Fruit fly (Drosophila melanogaster) whole organism, embryonic: Measurements from ENCODE around the gene Pld3.

ENCODE experiments used
- Aef1 ChIP-seq: fragments of 200-800 bp; sonication (Bioruptor generic); IDR thresholded peaks from 3 replicates; pipeline ENCODE4 v1.3.6; 2022; ENCODE audit warnings: missing biosample characterization, missing genetic modification characterization
- B-H1 ChIP-seq: fragments of 200-800 bp; sonication (Bioruptor generic); IDR thresholded peaks from 3 replicates; pipeline ENCODE4 v1.3.6; 2022; ENCODE audit warnings: missing biosample characterization, missing genetic modification characterization
- Bdp1 ChIP-seq: fragments of 200-800 bp; sonication (Bioruptor generic); optimal IDR thresholded peaks from 3 replicates; lab custom pipeline; 2016; ENCODE audit warnings: missing biosample characterization, missing genetic modification characterization
- CG11560 ChIP-seq: fragments of 200-800 bp; sonication (Bioruptor generic); IDR thresholded peaks from 3 replicates; pipeline ENCODE4 v1.3.6; 2022; ENCODE audit warnings: missing biosample characterization, missing genetic modification characterization
- CG12744 ChIP-seq: fragments of 200-800 bp; sonication (Bioruptor generic); optimal IDR thresholded peaks from 2 replicates; lab custom pipeline; 2016; ENCODE audit warnings: missing biosample characterization, missing genetic modification characterization
- CG14441 ChIP-seq: fragments of 200-800 bp; sonication (Bioruptor generic); IDR thresholded peaks from 2 replicates; pipeline ENCODE4 v1.3.6; 2022; ENCODE audit warnings: missing biosample characterization, missing genetic modification characterization
- CG15073 ChIP-seq: fragments of 200-800 bp; sonication (Bioruptor generic); optimal IDR thresholded peaks from 2 replicates; lab custom pipeline; 2016; ENCODE audit warnings: missing biosample characterization, missing genetic modification characterization
- CG17612 ChIP-seq: fragments of 200-800 bp; sonication (Bioruptor generic); IDR thresholded peaks from 2 replicates; pipeline ENCODE4 v1.3.6; 2022; ENCODE audit warnings: missing biosample characterization, missing genetic modification characterization
- CG18011 ChIP-seq: fragments of 200-800 bp; sonication (Bioruptor generic); optimal IDR thresholded peaks from 2 replicates; lab custom pipeline; 2017; ENCODE audit warnings: missing biosample characterization, missing genetic modification characterization, mild to moderate bottlenecking, moderate library complexity, missing genotype
- CG2199 ChIP-seq: fragments of 200-800 bp; sonication (Bioruptor generic); IDR thresholded peaks from 3 replicates; pipeline ENCODE4 v1.3.6; 2022; ENCODE audit warnings: missing biosample characterization, missing genetic modification characterization
- CG31441 ChIP-seq: fragments of 200-800 bp; sonication (Bioruptor generic); IDR thresholded peaks from 2 replicates; pipeline ENCODE4 v1.3.6; 2022; ENCODE audit warnings: missing biosample characterization, missing genetic modification characterization
- CG32767 ChIP-seq: fragments of 200-800 bp; sonication (Bioruptor generic); IDR thresholded peaks from 2 replicates; pipeline ENCODE4 v1.3.6; 2022; ENCODE audit warnings: missing biosample characterization, missing genetic modification characterization
- CG33213 ChIP-seq: fragments of 200-800 bp; sonication (Bioruptor generic); optimal IDR thresholded peaks from 3 replicates; lab custom pipeline; 2016; ENCODE audit warnings: missing biosample characterization, missing genetic modification characterization
- CG34422 ChIP-seq: fragments of 200-800 bp; sonication (Bioruptor generic); IDR thresholded peaks from 3 replicates; pipeline ENCODE4 v1.3.6; 2022; ENCODE audit warnings: missing biosample characterization, missing genetic modification characterization
- CG3726 ChIP-seq: fragments of 200-800 bp; sonication (Bioruptor generic); IDR thresholded peaks from 3 replicates; pipeline ENCODE4, ENCODE4 v1.3.6; 2022; ENCODE audit warnings: missing biosample characterization, missing genetic modification characterization
- CG7357 ChIP-seq: fragments of 200-800 bp; sonication (Bioruptor generic); IDR thresholded peaks from 3 replicates; pipeline ENCODE4 v1.3.6; 2022; ENCODE audit warnings: missing biosample characterization, missing genetic modification characterization
- CG7987 ChIP-seq: fragments of 200-800 bp; sonication (Bioruptor generic); optimal IDR thresholded peaks from 2 replicates; lab custom pipeline; 2018; ENCODE audit warnings: missing biosample characterization, mild to moderate bottlenecking, missing genetic modification characterization, moderate library complexity
- CG8290 ChIP-seq, 3 experiments: fragments of 200-800 bp; sonication (Bioruptor generic); optimal IDR thresholded peaks; 2 replicates each; lab custom pipeline; 2016 to 2019; ENCODE audit warnings: missing biosample characterization in 3 of 3, missing genetic modification characterization in 3 of 3, mild to moderate bottlenecking in 2 of 3, moderate library complexity in 1 of 3
- CG8924 ChIP-seq: fragments of 200-800 bp; optimal IDR thresholded peaks from 3 replicates; lab custom pipeline; 2019; ENCODE audit warnings: missing biosample characterization, mild to moderate bottlenecking, missing genetic modification characterization, moderate library complexity
- CHES-1-like ChIP-seq: fragments of 200-800 bp; sonication (Bioruptor generic); optimal IDR thresholded peaks from 2 replicates; lab custom pipeline; 2016; ENCODE audit warnings: missing biosample characterization, missing genetic modification characterization
- Chrac-16 ChIP-seq: fragments of 200-800 bp; sonication (Bioruptor generic); optimal IDR thresholded peaks from 3 replicates; lab custom pipeline; 2016; ENCODE audit warnings: missing biosample characterization, missing genetic modification characterization
- D19B ChIP-seq: fragments of 200-800 bp; sonication (Bioruptor generic); optimal IDR thresholded peaks from 2 replicates; lab custom pipeline; 2017; ENCODE audit warnings: missing biosample characterization, mild to moderate bottlenecking, missing genetic modification characterization
- E2f2 ChIP-seq: fragments of 200-800 bp; sonication (Bioruptor generic); IDR thresholded peaks from 2 replicates; pipeline ENCODE4 v1.3.6; 2022; ENCODE audit warnings: missing biosample characterization, missing genetic modification characterization
- Elba2 ChIP-seq: fragments of 200-800 bp; sonication (Bioruptor generic); optimal IDR thresholded peaks from 3 replicates; lab custom pipeline; 2016; ENCODE audit warnings: missing biosample characterization, missing genetic modification characterization
- GATAe ChIP-seq: fragments of 200-800 bp; sonication (Bioruptor generic); conservative IDR thresholded peaks from 2 replicates; pipeline ENCODE4 v1.3.6; 2022; ENCODE audit warnings: missing biosample characterization, missing genetic modification characterization
- Gsc ChIP-seq: fragments of 200-800 bp; sonication (Bioruptor generic); IDR thresholded peaks from 2 replicates; pipeline ENCODE4 v1.3.6; 2022; ENCODE audit warnings: missing biosample characterization, missing genetic modification characterization
- HLH3B ChIP-seq: fragments of 200-800 bp; sonication (Bioruptor generic); IDR thresholded peaks from 2 replicates; pipeline ENCODE4 v1.3.6; 2022; ENCODE audit warnings: missing biosample characterization, missing genetic modification characterization
- HmgD ChIP-seq: fragments of 200-800 bp; sonication (Bioruptor generic); optimal IDR thresholded peaks from 3 replicates; lab custom pipeline; 2016; ENCODE audit warnings: missing biosample characterization, missing genetic modification characterization
- Hr51 ChIP-seq, 2 experiments: fragments of 200-800 bp; sonication (Bioruptor generic); optimal IDR thresholded peaks; 2 replicates in 1 of 2; 3 replicates in 1 of 2; lab custom pipeline; 2016 to 2018; ENCODE audit warnings: missing biosample characterization in 2 of 2, missing genetic modification characterization in 2 of 2, mild to moderate bottlenecking in 1 of 2, moderate library complexity in 1 of 2
- MESR4 ChIP-seq: fragments of 200-800 bp; sonication (Bioruptor generic); optimal IDR thresholded peaks from 2 replicates; lab custom pipeline; 2018; ENCODE audit warnings: missing biosample characterization, mild to moderate bottlenecking, missing genetic modification characterization, moderate library complexity
- Med ChIP-seq: fragments of 200-800 bp; sonication (Bioruptor generic); peaks from one replicate; lab custom pipeline; 2016; ENCODE audit warnings: missing biosample characterization, missing genetic modification characterization, mild to moderate bottlenecking, inconsistent platforms, moderate library complexity
- NFAT ChIP-seq: fragments of 200-800 bp; sonication (Bioruptor generic); IDR thresholded peaks from 2 replicates; pipeline ENCODE4 v1.3.6; 2022; ENCODE audit warnings: missing biosample characterization, missing genetic modification characterization
- Neu2 ChIP-seq: fragments of 200-800 bp; sonication (Bioruptor generic); optimal IDR thresholded peaks from 3 replicates; lab custom pipeline; 2016; ENCODE audit warnings: missing biosample characterization, missing genetic modification characterization, borderline replicate concordance
- Opbp ChIP-seq: fragments of 200-800 bp; sonication (Bioruptor generic); IDR thresholded peaks from 3 replicates; pipeline ENCODE4 v1.3.6; 2022; ENCODE audit warnings: missing biosample characterization, missing genetic modification characterization; ENCODE audit not compliant: partially characterized antibody
- Ptx1 ChIP-seq: fragments of 200-800 bp; sonication (Bioruptor generic); IDR thresholded peaks from 2 replicates; pipeline ENCODE4 v1.3.6; 2022; ENCODE audit warnings: missing biosample characterization, missing genetic modification characterization
- Sry-δ ChIP-seq: fragments of 200-800 bp; sonication (Bioruptor generic); optimal IDR thresholded peaks from 2 replicates; lab custom pipeline; 2016; ENCODE audit warnings: missing biosample characterization, missing genetic modification characterization
- ab ChIP-seq: fragments of 200-800 bp; sonication (Bioruptor generic); optimal IDR thresholded peaks from 2 replicates; lab custom pipeline; 2016; ENCODE audit warnings: missing biosample characterization, missing genetic modification characterization
- bab2 ChIP-seq: fragments of 200-800 bp; sonication (Bioruptor generic); optimal IDR thresholded peaks from 2 replicates; lab custom pipeline; 2016; ENCODE audit warnings: missing biosample characterization, missing genetic modification characterization
- crol ChIP-seq: fragments of 200-800 bp; sonication (Bioruptor generic); IDR thresholded peaks from 2 replicates; pipeline ENCODE4 v1.3.6; 2022; ENCODE audit warnings: missing biosample characterization, missing genetic modification characterization
- dmrt11E ChIP-seq: fragments of 200-800 bp; sonication (Bioruptor generic); optimal IDR thresholded peaks from 3 replicates; lab custom pipeline; 2018; ENCODE audit warnings: missing biosample characterization, mild to moderate bottlenecking, missing genetic modification characterization, moderate library complexity
- esg ChIP-seq: fragments of 200-800 bp; sonication (Bioruptor generic); conservative IDR thresholded peaks from 2 replicates; pipeline ENCODE4 v1.3.6; 2022; ENCODE audit warnings: missing biosample characterization, missing genetic modification characterization
- exex ChIP-seq: fragments of 200-800 bp; sonication (Bioruptor generic); optimal IDR thresholded peaks from 4 replicates; lab custom pipeline; 2018; ENCODE audit warnings: missing biosample characterization, mild to moderate bottlenecking, missing genetic modification characterization, moderate library complexity
- gce ChIP-seq: fragments of 200-800 bp; sonication (Bioruptor generic); IDR thresholded peaks from 3 replicates; pipeline ENCODE4 v1.3.6; 2022; ENCODE audit warnings: missing biosample characterization, missing genetic modification characterization
- grn ChIP-seq: fragments of 200-800 bp; sonication (Bioruptor generic); optimal IDR thresholded peaks from 3 replicates; lab custom pipeline; 2017; ENCODE audit warnings: missing biosample characterization, missing genetic modification characterization
- ken ChIP-seq: fragments of 200-800 bp; sonication (Bioruptor generic); IDR thresholded peaks from 3 replicates; pipeline ENCODE4 v1.3.6; 2022; ENCODE audit warnings: missing biosample characterization, missing genetic modification characterization
- luna ChIP-seq: fragments of 200-800 bp; sonication (Bioruptor generic); optimal IDR thresholded peaks from 2 replicates; lab custom pipeline; 2016; ENCODE audit warnings: missing biosample characterization, missing genetic modification characterization
- nerfin-1 ChIP-seq: fragments of 200-800 bp; sonication (Bioruptor generic); optimal IDR thresholded peaks from 3 replicates; lab custom pipeline; 2019; ENCODE audit warnings: missing biosample characterization, mild to moderate bottlenecking, missing genetic modification characterization, moderate library complexity
- phol ChIP-seq: fragments of 200-800 bp; sonication (Bioruptor generic); optimal IDR thresholded peaks from 3 replicates; lab custom pipeline; 2018; ENCODE audit warnings: missing biosample characterization, mild to moderate bottlenecking, missing genetic modification characterization, moderate library complexity
- pzg ChIP-seq: fragments of 200-800 bp; sonication (Bioruptor generic); optimal IDR thresholded peaks from 3 replicates; lab custom pipeline; 2018; ENCODE audit warnings: missing biosample characterization, mild to moderate bottlenecking, missing genetic modification characterization, moderate library complexity
- rib ChIP-seq: fragments of 200-800 bp; sonication (Bioruptor generic); IDR thresholded peaks from 2 replicates; pipeline ENCODE4 v1.3.6; 2022; ENCODE audit warnings: missing biosample characterization, missing genetic modification characterization
- tio ChIP-seq: fragments of 200-800 bp; sonication (Bioruptor generic); optimal IDR thresholded peaks from 2 replicates; lab custom pipeline; 2017; ENCODE audit warnings: missing biosample characterization, missing genetic modification characterization, inconsistent platforms
- vnd ChIP-seq: fragments of 200-800 bp; sonication (Bioruptor generic); IDR thresholded peaks from 3 replicates; pipeline ENCODE4 v1.3.6; 2022; ENCODE audit warnings: missing biosample characterization, missing genetic modification characterization; ENCODE audit not compliant: partially characterized antibody

Gene Pld3

dm6 chr2L:21166422-21166821 is 7.8 kb downstream of the Pld3 start (continued):
- TF ChIP-seq CG7987 = no peak
- TF ChIP-seq vnd (GFP tag; lab: Robert Waterston, UW) = no peak
- peak; percentile 82 for TF ChIP-seq MESR4 (GFP tag; lab: Kevin White, UChicago)
- TF ChIP-seq luna = no peak
- no peak for TF ChIP-seq ken (GFP tag; lab: Robert Waterston, UW)
- TF ChIP-seq CG2199 (GFP tag; lab: Robert Waterston, UW) = no peak
- no peak for TF ChIP-seq CG11560 (tag; lab: Robert Waterston, UW)
- TF ChIP-seq CG31441 (GFP tag; lab: Robert Waterston, UW) = no peak
- no peak for TF ChIP-seq CG12744 (GFP tag; lab: Kevin White, UChicago)
- no peak for TF ChIP-seq CG32767 (GFP tag; lab: Robert Waterston, UW)
- no peak for TF ChIP-seq HLH3B (GFP tag; lab: Robert Waterston, UW)
- TF ChIP-seq rib (GFP tag; lab: Robert Waterston, UW) = no peak
- no peak for TF ChIP-seq CG14441
- TF ChIP-seq CG3726 (GFP tag; lab: Robert Waterston, UW) = no peak
- no peak for TF ChIP-seq CG7357
- TF ChIP-seq phol (tag; lab: Kevin White, UChicago) = peak; percentile 10
- TF ChIP-seq CHES-1-like (GFP tag; lab: Kevin White, UChicago) = peak; percentile 25
- no peak for TF ChIP-seq ab (GFP tag; lab: Kevin White, UChicago)
- no peak for TF ChIP-seq CG17612
- TF ChIP-seq tio (GFP tag; lab: Kevin White, UChicago) = no peak
- TF ChIP-seq Med = peak; percentile 84
- TF ChIP-seq Neu2 (GFP tag; lab: Kevin White, UChicago) = no peak
- TF ChIP-seq CG8290 (GFP tag; optimal IDR thresholded peaks at IDR 0.05; lab: Kevin White, UChicago) = no peak
- peak in 1 of 2 experiments; percentile 44 for TF ChIP-seq CG8290 (tag; optimal IDR thresholded peaks at IDR 0.05; lab: Kevin White, UChicago)
- TF ChIP-seq Aef1 (GFP tag; lab: Robert Waterston, UW) = no peak
- no peak for TF ChIP-seq NFAT (GFP tag; lab: Robert Waterston, UW)
- no peak for TF ChIP-seq Hr51 (GFP tag; optimal IDR thresholded peaks at IDR 0.05; lab: Kevin White, UChicago)
- no peak for TF ChIP-seq dmrt11E (tag; lab: Kevin White, UChicago)
- peak; percentile 7 for TF ChIP-seq CG33213
- TF ChIP-seq Ptx1 = no peak
- TF ChIP-seq grn = no peak
- peak; percentile 14 for TF ChIP-seq Sry-δ (GFP tag; lab: Kevin White, UChicago)
- peak; percentile 63 for TF ChIP-seq pzg (GFP tag; lab: Kevin White, UChicago)
- no peak for TF ChIP-seq bab2 (GFP tag; lab: Kevin White, UChicago)
- TF ChIP-seq CG15073 = no peak
- TF ChIP-seq GATAe (GFP tag; lab: Robert Waterston, UW) = no peak
- TF ChIP-seq B-H1 (GFP tag; lab: Robert Waterston, UW) = no peak
- no peak for TF ChIP-seq CG8924
- TF ChIP-seq crol (GFP tag; lab: Robert Waterston, UW) = no peak
- TF ChIP-seq Bdp1 (GFP tag; lab: Kevin White, UChicago) = no peak
- peak; percentile 93 for TF ChIP-seq E2f2 (GFP tag; lab: Robert Waterston, UW)
- TF ChIP-seq D19B = no peak
- peak; percentile 3 for TF ChIP-seq Elba2 (GFP tag; lab: Kevin White, UChicago)
- no peak for TF ChIP-seq CG18011 (GFP tag; lab: Kevin White, UChicago)
- TF ChIP-seq gce (GFP tag; lab: Robert Waterston, UW) = no peak
- TF ChIP-seq Opbp (GFP tag; lab: Robert Waterston, UW) = peak; percentile 40; the same call in 1 of the 3 replicates
- no peak for TF ChIP-seq esg (GFP tag; lab: Robert Waterston, UW)
- peak; percentile 36; the same call in 1 of the 3 replicates for TF ChIP-seq CG34422 (GFP tag; lab: Robert Waterston, UW)
- no peak for TF ChIP-seq exex (tag; lab: Kevin White, UChicago)
- TF ChIP-seq Chrac-16 (GFP tag; lab: Kevin White, UChicago) = no peak
- TF ChIP-seq nerfin-1 (tag; lab: Kevin White, UChicago) = no peak
- TF ChIP-seq Gsc (GFP tag; lab: Robert Waterston, UW) = no peak
- no peak for TF ChIP-seq HmgD (GFP tag; lab: Kevin White, UChicago)
